Worm (Caenorhabditis elegans): ENCODE measurements around the gene ZC21.10.

- TF ChIP-seq klf-2 (GFP tag; conservative IDR thresholded peaks at IDR 0.05) (no peak), cog-1 (tag; optimal IDR thresholded peaks at IDR 0.05) (no peak), T22C8.4 (GFP tag; IDR thresholded peaks at IDR 0.05) (no peak), flt-1 (GFP tag; IDR thresholded peaks at IDR 0.05) (no peak), ztf-23 (GFP tag; IDR thresholded peaks at IDR 0.05) (no peak), ref-1 (GFP tag; conservative IDR thresholded peaks at IDR 0.05) (no peak), ztf-29 (GFP tag; IDR thresholded peaks at IDR 0.05) (no peak), med-1 (GFP tag; optimal IDR thresholded peaks at IDR 0.05; ENCODE audit: insufficient read depth) (no peak)
These were observed 24.6 kb downstream of the ZC21.10 start, which contains the start of gene gsto-2 for ce11 chrIII:8554472-8554871.

All from whole organism, midembryonic.